Fruit fly (Drosophila melanogaster): ENCODE measurements around the gene CG34367.
A peak's percentile ranks its signal among the peaks of the same experiment; 100 is the strongest.

Gene CG34367

DNA sequence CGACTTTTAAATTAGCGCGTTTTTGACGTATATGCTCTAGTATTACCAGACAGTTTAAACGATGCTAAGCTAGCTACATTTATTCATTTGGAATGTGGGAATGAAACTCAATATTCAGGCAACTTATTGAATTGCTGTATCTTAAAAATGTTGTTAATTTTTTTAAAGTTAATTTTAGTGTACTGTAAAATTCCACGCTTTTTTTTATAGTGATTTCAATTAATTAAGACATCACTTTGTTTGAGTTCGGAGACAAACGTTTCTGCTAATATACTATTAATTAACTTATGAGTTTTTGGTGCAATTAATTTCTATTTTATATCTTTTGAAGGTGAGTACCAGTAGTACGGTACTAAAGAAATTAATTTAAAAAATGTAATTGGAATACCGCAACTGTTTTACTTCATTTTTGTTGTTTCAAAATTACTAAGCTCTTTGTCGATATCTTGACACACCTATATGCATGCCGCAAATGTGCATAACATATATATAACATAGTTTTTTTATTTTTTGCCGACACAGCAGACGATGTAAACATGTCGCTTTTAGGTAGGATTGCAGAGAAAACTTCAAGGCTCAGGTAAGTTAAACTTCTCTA lies 32.6 kb upstream of the CG34367 start, which contains the start of the genes Cdk1 and mRpS7 (continued):
- TF ChIP-seq Opbp (GFP tag; IDR thresholded peaks at IDR 0.05; ENCODE audit: partially characterized antibody), result no peak
- peak; percentile 43 for TF ChIP-seq CG8290 (GFP tag; optimal IDR thresholded peaks at IDR 0.05)
- peak in 1 of 2 experiments; percentile 19 for TF ChIP-seq CG8290 (tag; optimal IDR thresholded peaks at IDR 0.05)
- TF ChIP-seq sob (GFP tag; IDR thresholded peaks at IDR 0.05), result peak; percentile 54; the same call in 1 of the 2 replicates
- TF ChIP-seq ap (GFP tag; IDR thresholded peaks at IDR 0.05), result 0 out of 2 replicates have a peak, but pooled peaks have one; percentile 40
- TF ChIP-seq CG14667 (GFP tag; IDR thresholded peaks at IDR 0.05), result no peak; the same call in 1 of the 2 replicates
- TF ChIP-seq CG12744 (GFP tag; optimal IDR thresholded peaks at IDR 0.05), result peak; percentile 30
- no peak for TF ChIP-seq crol (GFP tag; IDR thresholded peaks at IDR 0.05)
- peak; percentile 66 for TF ChIP-seq gcm (GFP tag; optimal IDR thresholded peaks at IDR 0.05)
- TF ChIP-seq CG17361 (GFP tag; IDR thresholded peaks at IDR 0.05), result peak; percentile 92
- TF ChIP-seq pnt (GFP tag; optimal IDR thresholded peaks at IDR 0.05), result peak; percentile 57
- peak; percentile 53; the same call in 1 of the 2 replicates for TF ChIP-seq Drgx (GFP tag; IDR thresholded peaks at IDR 0.05)
- peak; percentile 74 for TF ChIP-seq CG14441 (GFP tag; IDR thresholded peaks at IDR 0.05)
- peak; percentile 43; the same call in 1 of the 2 replicates for TF ChIP-seq CG11247 (GFP tag; IDR thresholded peaks at IDR 0.05)
- TF ChIP-seq Sox102F (GFP tag; optimal IDR thresholded peaks at IDR 0.05), result no peak
- TF ChIP-seq fd96Cb (tag; optimal IDR thresholded peaks at IDR 0.05), result peak; percentile 77
- TF ChIP-seq fru (optimal IDR thresholded peaks at IDR 0.05), result no peak
- peak; percentile 82; the same call in 2 of the 3 replicates for TF ChIP-seq ci (GFP tag; IDR thresholded peaks at IDR 0.05)
- TF ChIP-seq vvl (GFP tag; IDR thresholded peaks at IDR 0.05), result peak; percentile 77
- TF ChIP-seq CG3281 (GFP tag; optimal IDR thresholded peaks at IDR 0.05), result peak; percentile 75
- no peak for TF ChIP-seq luna (GFP tag; optimal IDR thresholded peaks at IDR 0.05)
- TF ChIP-seq lmd (GFP tag; IDR thresholded peaks at IDR 0.05), result no peak; the same call in 1 of the 2 replicates
- peak; percentile 77 for TF ChIP-seq Oli (tag; optimal IDR thresholded peaks at IDR 0.05)
- TF ChIP-seq trem (tag; optimal IDR thresholded peaks at IDR 0.05), result peak; percentile 61
- no peak for TF ChIP-seq CG43689 (GFP tag; IDR thresholded peaks at IDR 0.05)
- TF ChIP-seq HHEX (GFP tag; optimal IDR thresholded peaks at IDR 0.05), result peak; percentile 40
- TF ChIP-seq Ada2b (GFP tag; IDR thresholded peaks at IDR 0.05), result peak; percentile 50; the same call in 1 of the 2 replicates
- no peak for TF ChIP-seq CG2199 (GFP tag; IDR thresholded peaks at IDR 0.05)
- peak; percentile 71 for TF ChIP-seq lilli (GFP tag; optimal IDR thresholded peaks at IDR 0.05)
- TF ChIP-seq Jarid2 (GFP tag; optimal IDR thresholded peaks at IDR 0.05), result no peak
- peak; percentile 73 for TF ChIP-seq CG13424 (tag; optimal IDR thresholded peaks at IDR 0.05)
- TF ChIP-seq dysf (GFP tag; IDR thresholded peaks at IDR 0.05), result peak; percentile 77; the same call in 2 of the 3 replicates
- peak; percentile 69 for TF ChIP-seq CG12155 (GFP tag; optimal IDR thresholded peaks at IDR 0.05)
- no peak for TF ChIP-seq ftz-f1 (GFP tag; optimal IDR thresholded peaks at IDR 0.05)
- no peak for TF ChIP-seq amos (GFP tag; IDR thresholded peaks at IDR 0.05; ENCODE audit: partially characterized antibody)
- TF ChIP-seq CG1233 (GFP tag; optimal IDR thresholded peaks at IDR 0.05), result peak; percentile 66
- TF ChIP-seq CG4617 (GFP tag; optimal IDR thresholded peaks at IDR 0.05; ENCODE audit: borderline replicate concordance), result peak; percentile 23
- TF ChIP-seq H2.0 (GFP tag; IDR thresholded peaks at IDR 0.05), result peak; percentile 76
- TF ChIP-seq Dp (GFP tag; optimal IDR thresholded peaks at IDR 0.05), result peak; percentile 74
- TF ChIP-seq gsb (GFP tag; IDR thresholded peaks at IDR 0.05), result 0 out of 2 replicates have a peak, but pooled peaks have one; percentile 32
- TF ChIP-seq dmrt11E (tag; optimal IDR thresholded peaks at IDR 0.05), result peak; percentile 71
- TF ChIP-seq Chrac-16 (GFP tag; optimal IDR thresholded peaks at IDR 0.05), result peak; percentile 76
- no peak for TF ChIP-seq oc (tag; optimal IDR thresholded peaks at IDR 0.05)
- TF ChIP-seq tll (GFP tag; optimal IDR thresholded peaks at IDR 0.05), result peak in 1 of 2 experiments; percentile 9
- TF ChIP-seq CG1647 (GFP tag; optimal IDR thresholded peaks at IDR 0.05), result no peak
- TF ChIP-seq D19A (tag; optimal IDR thresholded peaks at IDR 0.05), result peak; percentile 68
- peak; percentile 65 for TF ChIP-seq sug (tag; optimal IDR thresholded peaks at IDR 0.05)
- peak; percentile 78 for TF ChIP-seq dmrt99B (tag; optimal IDR thresholded peaks at IDR 0.05)
- TF ChIP-seq Dip2 (GFP tag; IDR thresholded peaks at IDR 0.05), result no peak
- peak; percentile 77 for TF ChIP-seq Xbp1 (GFP tag; optimal IDR thresholded peaks at IDR 0.05)

All from whole organism, embryonic.